Fruit fly (Drosophila melanogaster) whole organism, embryonic: ENCODE measurements around the gene Polr1C.

ENCODE experiments used
- B-H1 ChIP-seq: fragments of 200-800 bp; sonication (Bioruptor generic); IDR thresholded peaks from 3 replicates; pipeline ENCODE4 v1.3.6; 2022; ENCODE audit warnings: missing biosample characterization, missing genetic modification characterization
- BEAF-32 ChIP-seq: fragments of 200-800 bp; sonication (Bioruptor generic); optimal IDR thresholded peaks from 3 replicates; lab custom pipeline; 2017; ENCODE audit warnings: missing biosample characterization, missing genetic modification characterization, mild to moderate bottlenecking, moderate library complexity, missing genetic modification reagents
- CG10565 ChIP-seq: fragments of 200-800 bp; sonication (Bioruptor generic); optimal IDR thresholded peaks from 3 replicates; lab custom pipeline; 2016; ENCODE audit warnings: missing biosample characterization, mild to moderate bottlenecking, missing genetic modification characterization
- CG11247 ChIP-seq: fragments of 200-800 bp; sonication (Bioruptor generic); IDR thresholded peaks from 2 replicates; pipeline ENCODE4 v1.3.6; 2022; ENCODE audit warnings: missing biosample characterization, missing genetic modification characterization
- CG12659 ChIP-seq: fragments of 200-800 bp; sonication (Bioruptor generic); optimal IDR thresholded peaks from 3 replicates; lab custom pipeline; 2017; ENCODE audit warnings: mild to moderate bottlenecking, missing biosample characterization, missing genetic modification reagents, missing genetic modification characterization
- CG14667 ChIP-seq: fragments of 200-800 bp; sonication (Bioruptor generic); IDR thresholded peaks from 2 replicates; pipeline ENCODE4 v1.3.6; 2022; ENCODE audit warnings: missing biosample characterization, missing genetic modification characterization
- CG18476 ChIP-seq: fragments of 200-800 bp; sonication (Bioruptor generic); optimal IDR thresholded peaks from 2 replicates; lab custom pipeline; 2016; ENCODE audit warnings: missing biosample characterization, mild to moderate bottlenecking, missing genetic modification characterization
- CG30020 ChIP-seq: fragments of 200-800 bp; optimal IDR thresholded peaks from 2 replicates; lab custom pipeline; 2019; ENCODE audit warnings: missing biosample characterization, mild to moderate bottlenecking, missing genetic modification characterization, moderate library complexity
- CG32532 ChIP-seq: fragments of 200-800 bp; sonication (Bioruptor generic); IDR thresholded peaks from 2 replicates; pipeline ENCODE4 v1.3.6; 2022; ENCODE audit warnings: missing biosample characterization, missing genetic modification characterization
- CG42726 ChIP-seq: fragments of 200-800 bp; sonication (Bioruptor generic); IDR thresholded peaks from 2 replicates; pipeline ENCODE4 v1.3.6; 2022; ENCODE audit warnings: missing biosample characterization, missing genetic modification characterization; ENCODE audit not compliant: partially characterized antibody
- CG5953 ChIP-seq: fragments of 200-800 bp; sonication (Bioruptor generic); IDR thresholded peaks from 2 replicates; pipeline ENCODE4 v1.3.6; 2022; ENCODE audit warnings: missing biosample characterization, missing genetic modification characterization
- CG6689 ChIP-seq: fragments of 200-800 bp; sonication (Bioruptor generic); IDR thresholded peaks from 2 replicates; pipeline ENCODE4 v1.3.6; 2022; ENCODE audit warnings: missing biosample characterization, missing genetic modification characterization
- CG6791 ChIP-seq: fragments of 200-800 bp; sonication (Bioruptor generic); IDR thresholded peaks from 3 replicates; pipeline ENCODE4 v1.3.6; 2022; ENCODE audit warnings: missing biosample characterization, missing genetic modification characterization; ENCODE audit not compliant: partially characterized antibody
- CG7271 ChIP-seq: fragments of 200-800 bp; sonication (Bioruptor generic); optimal IDR thresholded peaks from 2 replicates; lab custom pipeline; 2018; ENCODE audit warnings: missing biosample characterization, mild to moderate bottlenecking, missing genetic modification characterization, moderate library complexity
- CG7556 ChIP-seq: fragments of 200-800 bp; sonication (Bioruptor generic); optimal IDR thresholded peaks from 2 replicates; lab custom pipeline; 2017; ENCODE audit warnings: missing biosample characterization, mild to moderate bottlenecking, missing genetic modification characterization
- CG7745 ChIP-seq: fragments of 200-800 bp; sonication (Bioruptor generic); optimal IDR thresholded peaks from 2 replicates; lab custom pipeline; 2018; ENCODE audit warnings: missing biosample characterization, mild to moderate bottlenecking, missing genetic modification characterization, moderate library complexity
- CG8765 ChIP-seq: fragments of 200-800 bp; sonication (Bioruptor generic); IDR thresholded peaks from 2 replicates; pipeline ENCODE4 v1.3.6; 2022; ENCODE audit warnings: missing biosample characterization, missing genetic modification characterization
- CG9797 ChIP-seq: fragments of 200-800 bp; sonication (Bioruptor generic); optimal IDR thresholded peaks from 3 replicates; lab custom pipeline; 2018; ENCODE audit warnings: missing biosample characterization, mild to moderate bottlenecking, missing genetic modification characterization
- CG9932 ChIP-seq: fragments of 200-800 bp; sonication (Bioruptor generic); IDR thresholded peaks from 2 replicates; pipeline ENCODE4 v1.3.6; 2022; ENCODE audit warnings: missing biosample characterization, missing genetic modification characterization
- D ChIP-seq, 2 experiments: fragments of 200-800 bp in 1 of 2; fragments of >200 bp in 1 of 2; sonication (Bioruptor generic) in 1 of 2; optimal IDR thresholded peaks; 2 replicates in 1 of 2; 3 replicates in 1 of 2; lab custom pipeline; 2017; ENCODE audit warnings: mild to moderate bottlenecking in 1 of 2, missing biosample characterization in 1 of 2, missing genetic modification characterization in 1 of 2, missing genetic modification reagents in 1 of 2
- H15 ChIP-seq: fragments of 200-800 bp; sonication (Bioruptor generic); IDR thresholded peaks from 3 replicates; pipeline ENCODE4 v1.3.6; 2022; ENCODE audit warnings: missing biosample characterization, missing genetic modification characterization
- HHEX ChIP-seq: fragments of 200-800 bp; sonication (Bioruptor generic); optimal IDR thresholded peaks from 3 replicates; lab custom pipeline; 2017; ENCODE audit warnings: missing biosample characterization, mild to moderate bottlenecking, missing genetic modification characterization, missing genetic modification reagents
- HLH4C ChIP-seq: fragments of 200-800 bp; sonication (Bioruptor generic); IDR thresholded peaks from 3 replicates; pipeline ENCODE4 v1.3.6; 2022; ENCODE audit warnings: missing biosample characterization, missing genetic modification characterization; ENCODE audit not compliant: partially characterized antibody
- Hey ChIP-seq: fragments of 200-800 bp; sonication (Bioruptor generic); optimal IDR thresholded peaks from 3 replicates; lab custom pipeline; 2018; ENCODE audit warnings: missing biosample characterization, mild to moderate bottlenecking, missing genetic modification characterization
- Hr51 ChIP-seq, 2 experiments: fragments of 200-800 bp; sonication (Bioruptor generic); optimal IDR thresholded peaks; 2 replicates in 1 of 2; 3 replicates in 1 of 2; lab custom pipeline; 2016 to 2018; ENCODE audit warnings: missing biosample characterization in 2 of 2, missing genetic modification characterization in 2 of 2, mild to moderate bottlenecking in 1 of 2, moderate library complexity in 1 of 2
- Ssrp ChIP-seq: fragments of 200-800 bp; sonication (Bioruptor generic); optimal IDR thresholded peaks from 2 replicates; lab custom pipeline; 2018; ENCODE audit warnings: missing biosample characterization, mild to moderate bottlenecking, missing genetic modification characterization, moderate library complexity
- Xbp1 ChIP-seq: fragments of 200-800 bp; sonication (Bioruptor generic); optimal IDR thresholded peaks from 3 replicates; lab custom pipeline; 2016; ENCODE audit warnings: missing biosample characterization, mild to moderate bottlenecking, missing genetic modification characterization
- ash1 ChIP-seq: fragments of 200-800 bp; sonication (Bioruptor generic); optimal IDR thresholded peaks from 2 replicates; lab custom pipeline; 2018; ENCODE audit warnings: missing biosample characterization, mild to moderate bottlenecking, missing genetic modification characterization
- bcd ChIP-seq: fragments of 200-800 bp; sonication (Bioruptor generic); optimal IDR thresholded peaks from 2 replicates; lab custom pipeline; 2017; ENCODE audit warnings: missing biosample characterization, mild to moderate bottlenecking, missing genetic modification characterization
- cato ChIP-seq: fragments of 200-800 bp; sonication (Bioruptor generic); optimal IDR thresholded peaks from 2 replicates; lab custom pipeline; 2016; ENCODE audit warnings: missing biosample characterization, missing genetic modification characterization, borderline replicate concordance
- corto ChIP-seq: fragments of 200-800 bp; sonication (Bioruptor generic); optimal IDR thresholded peaks from 2 replicates; lab custom pipeline; 2016; ENCODE audit warnings: missing biosample characterization, mild to moderate bottlenecking, missing genetic modification characterization, moderate library complexity
- crol ChIP-seq: fragments of 200-800 bp; sonication (Bioruptor generic); IDR thresholded peaks from 2 replicates; pipeline ENCODE4 v1.3.6; 2022; ENCODE audit warnings: missing biosample characterization, missing genetic modification characterization
- disco-r ChIP-seq: fragments of 200-800 bp; sonication (Bioruptor generic); optimal IDR thresholded peaks from 2 replicates; lab custom pipeline; 2016; ENCODE audit warnings: missing biosample characterization, missing genetic modification characterization
- dmrt99B ChIP-seq: fragments of 200-800 bp; sonication (Bioruptor generic); optimal IDR thresholded peaks from 2 replicates; lab custom pipeline; 2018; ENCODE audit warnings: missing biosample characterization, mild to moderate bottlenecking, missing genetic modification characterization, moderate library complexity
- ftz-f1 ChIP-seq: fragments of 200-800 bp; sonication (Bioruptor generic); optimal IDR thresholded peaks from 2 replicates; lab custom pipeline; 2016; ENCODE audit warnings: missing biosample characterization, missing genetic modification characterization
- gcm ChIP-seq: fragments of 200-800 bp; sonication (Bioruptor generic); optimal IDR thresholded peaks from 2 replicates; lab custom pipeline; 2019; ENCODE audit warnings: missing biosample characterization, mild to moderate bottlenecking, missing genetic modification characterization, moderate library complexity
- gsb-n ChIP-seq: fragments of 200-800 bp; sonication (Bioruptor generic); optimal IDR thresholded peaks from 3 replicates; lab custom pipeline; 2018; ENCODE audit warnings: missing biosample characterization, mild to moderate bottlenecking, missing genetic modification characterization
- her ChIP-seq: fragments of 200-800 bp; sonication (Bioruptor generic); optimal IDR thresholded peaks from 2 replicates; lab custom pipeline; 2016; ENCODE audit warnings: missing biosample characterization, missing genetic modification characterization
- jigr1 ChIP-seq: fragments of 200-800 bp; sonication (Bioruptor generic); IDR thresholded peaks from 3 replicates; pipeline ENCODE4 v1.3.6; 2022; ENCODE audit warnings: missing biosample characterization, missing genetic modification characterization
- onecut ChIP-seq: fragments of 200-800 bp; sonication (Bioruptor generic); IDR thresholded peaks from 2 replicates; pipeline ENCODE4 v1.3.6; 2022; ENCODE audit warnings: missing biosample characterization, missing genetic modification characterization
- pb ChIP-seq: fragments of 200-800 bp; sonication (Bioruptor generic); optimal IDR thresholded peaks from 3 replicates; lab custom pipeline; 2016; ENCODE audit warnings: missing biosample characterization, missing genetic modification characterization
- pho ChIP-seq: fragments of 200-800 bp; sonication (Bioruptor generic); optimal IDR thresholded peaks from 2 replicates; lab custom pipeline; 2016; ENCODE audit warnings: missing biosample characterization, missing genetic modification characterization
- sens-2 ChIP-seq: fragments of 200-800 bp; sonication (Bioruptor generic); IDR thresholded peaks from 2 replicates; pipeline ENCODE4 v1.3.6; 2022; ENCODE audit warnings: missing biosample characterization, missing genetic modification characterization
- sima ChIP-seq: fragments of 200-800 bp; sonication (Bioruptor generic); optimal IDR thresholded peaks from 2 replicates; lab custom pipeline; 2016; ENCODE audit warnings: missing biosample characterization, missing genetic modification characterization
- sr ChIP-seq: fragments of 200-800 bp; sonication (Bioruptor generic); IDR thresholded peaks from 3 replicates; pipeline ENCODE4 v1.3.6; 2022; ENCODE audit warnings: missing biosample characterization, missing genetic modification characterization
- stwl ChIP-seq: fragments of 200-800 bp; sonication (Bioruptor generic); optimal IDR thresholded peaks from 3 replicates; lab custom pipeline; 2018; ENCODE audit warnings: missing biosample characterization, mild to moderate bottlenecking, missing genetic modification characterization, moderate library complexity
- usp ChIP-seq: fragments of >200 bp; optimal IDR thresholded peaks from 2 replicates; lab custom pipeline; 2017; ENCODE audit warnings: missing biosample characterization, missing genetic modification characterization
- zen ChIP-seq: fragments of 200-800 bp; sonication (Bioruptor generic); optimal IDR thresholded peaks from 3 replicates; lab custom pipeline; 2018; ENCODE audit warnings: missing biosample characterization, mild to moderate bottlenecking, missing genetic modification characterization, moderate library complexity
- zf30C ChIP-seq: fragments of 200-800 bp; sonication (Bioruptor generic); optimal IDR thresholded peaks from 3 replicates; lab custom pipeline; 2018; ENCODE audit warnings: missing biosample characterization, mild to moderate bottlenecking, missing genetic modification characterization

The Polr1C gene

dm6 chr2L:5010784-5011260 is 42.0 kb downstream of the Polr1C start, which contains the start of the genes CG31917, Tfb5 and SelT (continued):
- TF ChIP-seq dmrt99B (tag; lab: Kevin White, UChicago) = no peak
- no peak for TF ChIP-seq ash1 (GFP tag; lab: Kevin White, UChicago)
- peak; percentile 84 for TF ChIP-seq CG12659 (GFP tag; lab: Kevin White, UChicago)
- TF ChIP-seq zf30C (GFP tag; lab: Kevin White, UChicago) = no peak
- TF ChIP-seq CG7745 (tag; lab: Kevin White, UChicago) = no peak
- TF ChIP-seq CG6689 (GFP tag; lab: Robert Waterston, UW) = no peak; the same call in 1 of the 2 replicates
- TF ChIP-seq onecut (GFP tag; lab: Robert Waterston, UW) = peak; percentile 57; the same call in 1 of the 2 replicates
- peak; percentile 50; the same call in 1 of the 2 replicates for TF ChIP-seq CG32532 (GFP tag; lab: Robert Waterston, UW)
- peak; percentile 45 for TF ChIP-seq Ssrp (tag; lab: Kevin White, UChicago)
- TF ChIP-seq bcd (GFP tag; lab: Kevin White, UChicago) = peak; percentile 32
- TF ChIP-seq CG18476 (GFP tag; lab: Kevin White, UChicago) = peak; percentile 17
- TF ChIP-seq corto (GFP tag; lab: Kevin White, UChicago) = no peak
- no peak for TF ChIP-seq sr (GFP tag; lab: Robert Waterston, UW)
- TF ChIP-seq CG9932 = peak; percentile 78
- peak; percentile 50 for TF ChIP-seq zen
- peak; percentile 57; the same call in 2 of the 3 replicates for TF ChIP-seq CG6791 (GFP tag; lab: Robert Waterston, UW)
- TF ChIP-seq CG8765 (GFP tag; lab: Robert Waterston, UW) = no peak
- no peak for TF ChIP-seq sima (GFP tag; lab: Kevin White, UChicago)
- TF ChIP-seq pho = peak; percentile 77
- TF ChIP-seq pb (GFP tag; lab: Kevin White, UChicago) = no peak
- peak; percentile 25 for TF ChIP-seq HHEX
- TF ChIP-seq B-H1 (GFP tag; lab: Robert Waterston, UW) = no peak
- TF ChIP-seq CG14667 = 0 out of 2 replicates have a peak, but pooled peaks have one; percentile 12
- TF ChIP-seq Hr51 (GFP tag; optimal IDR thresholded peaks at IDR 0.05; lab: Kevin White, UChicago) = peak; percentile 57 to 65
- no peak for TF ChIP-seq sens-2 (GFP tag; lab: Robert Waterston, UW)
- peak; percentile 30 for TF ChIP-seq CG9797
- TF ChIP-seq CG11247 = no peak
- TF ChIP-seq BEAF-32 (GFP tag; lab: Kevin White, UChicago) = peak; percentile 89
- peak; percentile 49 for TF ChIP-seq stwl
- no peak for TF ChIP-seq CG10565 (GFP tag; lab: Kevin White, UChicago)
- peak; percentile 24 for TF ChIP-seq her (GFP tag; lab: Kevin White, UChicago)
- no peak for TF ChIP-seq usp (GFP tag; lab: Kevin White, UChicago)
- TF ChIP-seq CG7556 (GFP tag; lab: Kevin White, UChicago) = peak; percentile 47
- no peak; the same call in 1 of the 2 replicates for TF ChIP-seq CG42726 (GFP tag; lab: Robert Waterston, UW)
- TF ChIP-seq HLH4C = peak; percentile 65
- TF ChIP-seq disco-r (GFP tag; lab: Kevin White, UChicago) = peak; percentile 55
- no peak for TF ChIP-seq gsb-n
- TF ChIP-seq CG30020 (tag; lab: Kevin White, UChicago) = no peak
- TF ChIP-seq Hey (tag; lab: Kevin White, UChicago) = no peak
- peak; percentile 67 for TF ChIP-seq ftz-f1
- TF ChIP-seq Xbp1 = peak; percentile 65
- TF ChIP-seq H15 = no peak
- no peak for TF ChIP-seq crol (GFP tag; lab: Robert Waterston, UW)
- TF ChIP-seq CG7271 (tag; lab: Kevin White, UChicago) = no peak
- peak; percentile 61 for TF ChIP-seq gcm (GFP tag; lab: Kevin White, UChicago)
- no peak for TF ChIP-seq D (optimal IDR thresholded peaks at IDR 0.05; lab: Kevin White, UChicago)
- no peak for TF ChIP-seq D (GFP tag; optimal IDR thresholded peaks at IDR 0.05; lab: Kevin White, UChicago)
- TF ChIP-seq cato (GFP tag; lab: Kevin White, UChicago) = peak; percentile 8
- TF ChIP-seq jigr1 = no peak
- TF ChIP-seq CG5953 (GFP tag; lab: Robert Waterston, UW) = no peak
